Worm (Caenorhabditis elegans): ENCODE data around the gene nra-1.

- TF ChIP-seq F37D6.2 (tag; optimal IDR thresholded peaks at IDR 0.05): no peak
- no peak for TF ChIP-seq vab-7 (GFP tag; IDR thresholded peaks at IDR 0.05)
- TF ChIP-seq zfp-3 (GFP tag; conservative IDR thresholded peaks at IDR 0.05): no peak
- TF ChIP-seq php-3 (GFP tag; IDR thresholded peaks at IDR 0.05): no peak
- TF ChIP-seq duxl-1 (tag; optimal IDR thresholded peaks at IDR 0.05; ENCODE audit: poor library complexity): no peak
- TF ChIP-seq ceh-82 (tag; optimal IDR thresholded peaks at IDR 0.05): no peak
- no peak for TF ChIP-seq Y105C5A.15 (GFP tag; IDR thresholded peaks at IDR 0.05)
Observed at ce11 chrIV:17269042-17269441, 15.0 kb downstream of the nra-1 start, which contains the start of gene atgp-1.
